Fruit fly (Drosophila melanogaster): ENCODE results near the gene qless.

dm6 chr3R:31240023-31240422 lies 12.4 kb downstream of the qless start:
- TF ChIP-seq rgr (GFP tag; optimal IDR thresholded peaks at IDR 0.05) (no peak), br (GFP tag; optimal IDR thresholded peaks at IDR 0.05) (no peak), fru (GFP tag; optimal IDR thresholded peaks at IDR 0.05) (no peak), woc (GFP tag; optimal IDR thresholded peaks at IDR 0.05) (no peak)
